Worm (Caenorhabditis elegans) whole organism, mixed stage, embryonic: ENCODE measurements around the gene F19B2.6.

Experiments used
- M03D4.4 ChIP-seq: sonication (generic microtip); optimal IDR thresholded peaks from 2 replicates; lab custom pipeline; 2017; ENCODE audit warnings: mild to moderate bottlenecking, missing genetic modification characterization, missing compliant biosample characterization
- bed-3 ChIP-seq: fragments of 200-800 bp; sonication (Bioruptor generic); optimal IDR thresholded peaks from 3 replicates; lab custom pipeline; 2018; ENCODE audit warnings: mild to moderate bottlenecking, missing genetic modification characterization, moderate library complexity, missing compliant biosample characterization
- blmp-1 ChIP-seq: fragments of 150-350 bp; optimal IDR thresholded peaks from 2 replicates; lab custom pipeline; 2014; ENCODE audit warnings: missing biosample characterization, missing genetic modification characterization
- ceh-39 ChIP-seq: fragments of 150-350 bp; optimal IDR thresholded peaks from 2 replicates; lab custom pipeline; 2014; ENCODE audit warnings: missing biosample characterization, missing genetic modification characterization
- ceh-43 ChIP-seq: fragments of 200-800 bp; sonication (Bioruptor generic); optimal IDR thresholded peaks from 2 replicates; lab custom pipeline; 2018; ENCODE audit warnings: mild to moderate bottlenecking, missing genetic modification characterization, moderate library complexity, missing compliant biosample characterization
- ceh-83 ChIP-seq: fragments of 200-800 bp; sonication (Bioruptor generic); optimal IDR thresholded peaks from 2 replicates; lab custom pipeline; 2018; ENCODE audit warnings: mild to moderate bottlenecking, missing genetic modification characterization, missing compliant biosample characterization
- ces-1 ChIP-seq: fragments of 150-350 bp; optimal IDR thresholded peaks from 2 replicates; lab custom pipeline; 2014; ENCODE audit warnings: missing biosample characterization, missing genetic modification reagents, missing genetic modification characterization
- cnd-1 ChIP-seq: fragments of 200-800 bp; sonication (Bioruptor generic); optimal IDR thresholded peaks from 2 replicates; lab custom pipeline; 2018; ENCODE audit warnings: mild to moderate bottlenecking, missing genetic modification characterization, missing compliant biosample characterization
- drap-1 ChIP-seq: fragments of 200-800 bp; sonication (Bioruptor generic); optimal IDR thresholded peaks from 3 replicates; lab custom pipeline; 2018; ENCODE audit warnings: mild to moderate bottlenecking, missing genetic modification characterization, missing compliant biosample characterization
- elt-1 ChIP-seq: sonication (generic microtip); optimal IDR thresholded peaks from 2 replicates; lab custom pipeline; 2017; ENCODE audit warnings: missing genetic modification characterization, mild to moderate bottlenecking, missing compliant biosample characterization, antibody characterized with exemption, moderate library complexity, borderline replicate concordance; ENCODE audit not compliant: insufficient read depth
- elt-3 ChIP-seq: fragments of 150-350 bp; optimal IDR thresholded peaks from 2 replicates; lab custom pipeline; 2014; ENCODE audit warnings: missing biosample characterization, missing genetic modification characterization
- flh-1 ChIP-seq: fragments of 200-800 bp; sonication (Bioruptor generic); optimal IDR thresholded peaks from 2 replicates; lab custom pipeline; 2018; ENCODE audit warnings: mild to moderate bottlenecking, missing genetic modification characterization, moderate library complexity, missing compliant biosample characterization
- ham-2 ChIP-seq: fragments of 200-800 bp; sonication (Bioruptor generic); optimal IDR thresholded peaks from 2 replicates; lab custom pipeline; 2018; ENCODE audit warnings: mild to moderate bottlenecking, missing genetic modification characterization, missing compliant biosample characterization
- hlh-1 ChIP-seq: fragments of 150-350 bp; optimal IDR thresholded peaks from 2 replicates; lab custom pipeline; 2014; ENCODE audit warnings: missing biosample characterization, missing genetic modification reagents, missing genetic modification characterization
- lin-13 ChIP-seq: fragments of 150-350 bp; optimal IDR thresholded peaks from 2 replicates; lab custom pipeline; 2014; ENCODE audit warnings: missing biosample characterization, missing genetic modification characterization
- lin-32 ChIP-seq: fragments of 200-800 bp; sonication (Bioruptor generic); optimal IDR thresholded peaks from 2 replicates; lab custom pipeline; 2018; ENCODE audit warnings: mild to moderate bottlenecking, missing genetic modification characterization, missing compliant biosample characterization
- lsy-2 ChIP-seq: fragments of 150-350 bp; optimal IDR thresholded peaks from 2 replicates; lab custom pipeline; 2014; ENCODE audit warnings: missing biosample characterization, missing genetic modification characterization
- mab-5 ChIP-seq: fragments of 150-350 bp; optimal IDR thresholded peaks from 2 replicates; lab custom pipeline; 2014; ENCODE audit warnings: missing biosample characterization, missing genetic modification characterization
- mep-1 ChIP-seq: fragments of 150-350 bp; optimal IDR thresholded peaks from 2 replicates; lab custom pipeline; 2017; ENCODE audit warnings: missing biosample characterization, missing genetic modification reagents, missing genetic modification characterization, inconsistent platforms
- mls-2 ChIP-seq: sonication (generic microtip); optimal IDR thresholded peaks from 2 replicates; lab custom pipeline; 2016; ENCODE audit warnings: mild to moderate bottlenecking, missing genetic modification characterization, moderate library complexity, missing compliant biosample characterization
- nhr-2 ChIP-seq: fragments of 150-350 bp; optimal IDR thresholded peaks from 2 replicates; lab custom pipeline; 2014; ENCODE audit warnings: missing biosample characterization, missing genetic modification characterization
- nhr-237 ChIP-seq: fragments of 150-350 bp; optimal IDR thresholded peaks from 2 replicates; lab custom pipeline; 2014; ENCODE audit warnings: missing biosample characterization, missing genetic modification characterization
- nhr-28 ChIP-seq: fragments of 150-350 bp; optimal IDR thresholded peaks from 2 replicates; lab custom pipeline; 2014; ENCODE audit warnings: missing biosample characterization, missing genetic modification characterization
- nhr-76 ChIP-seq: sonication (generic microtip); optimal IDR thresholded peaks from 2 replicates; lab custom pipeline; 2017; ENCODE audit warnings: missing biosample characterization, missing genetic modification characterization
- pha-4 ChIP-seq: fragments of 150-350 bp; optimal IDR thresholded peaks from 2 replicates; lab custom pipeline; 2018; ENCODE audit warnings: missing biosample characterization, missing genetic modification reagents, missing genetic modification characterization
- sem-2 ChIP-seq: fragments of 200-800 bp; sonication (Bioruptor generic); optimal IDR thresholded peaks from 2 replicates; lab custom pipeline; 2018; ENCODE audit warnings: mild to moderate bottlenecking, missing genetic modification characterization, missing compliant biosample characterization
- snpc-4 ChIP-seq: fragments of 150-350 bp; optimal IDR thresholded peaks from 2 replicates; lab custom pipeline; 2014; ENCODE audit warnings: missing biosample characterization, missing genetic modification characterization
- sptf-1 ChIP-seq: sonication (generic microtip); optimal IDR thresholded peaks from 2 replicates; lab custom pipeline; 2017; ENCODE audit warnings: mild to moderate bottlenecking, missing genetic modification characterization, moderate library complexity, missing compliant biosample characterization
- tbx-8 ChIP-seq: fragments of 200-800 bp; sonication (Bioruptor generic); optimal IDR thresholded peaks from 2 replicates; lab custom pipeline; 2018; ENCODE audit warnings: mild to moderate bottlenecking, missing genetic modification characterization, moderate library complexity, missing compliant biosample characterization
- unc-120 ChIP-seq: sonication (generic microtip); optimal IDR thresholded peaks from 2 replicates; lab custom pipeline; 2017; ENCODE audit warnings: missing genetic modification characterization, missing compliant biosample characterization; ENCODE audit not compliant: poor library complexity, severe bottlenecking
- unc-39 ChIP-seq: fragments of 150-350 bp; optimal IDR thresholded peaks from 2 replicates; lab custom pipeline; 2014; ENCODE audit warnings: missing biosample characterization, missing genetic modification characterization
- unc-62 ChIP-seq: fragments of 150-350 bp; optimal IDR thresholded peaks from 2 replicates; lab custom pipeline; 2014; ENCODE audit warnings: missing biosample characterization, missing genetic modification reagents, missing genetic modification characterization
- zip-8 ChIP-seq: fragments of 150-350 bp; optimal IDR thresholded peaks from 2 replicates; lab custom pipeline; 2014; ENCODE audit warnings: missing biosample characterization, missing genetic modification characterization
- ztf-11 ChIP-seq: fragments of 150-350 bp; optimal IDR thresholded peaks from 2 replicates; lab custom pipeline; 2014; ENCODE audit warnings: missing biosample characterization, missing genetic modification characterization

Gene F19B2.6

DNA sequence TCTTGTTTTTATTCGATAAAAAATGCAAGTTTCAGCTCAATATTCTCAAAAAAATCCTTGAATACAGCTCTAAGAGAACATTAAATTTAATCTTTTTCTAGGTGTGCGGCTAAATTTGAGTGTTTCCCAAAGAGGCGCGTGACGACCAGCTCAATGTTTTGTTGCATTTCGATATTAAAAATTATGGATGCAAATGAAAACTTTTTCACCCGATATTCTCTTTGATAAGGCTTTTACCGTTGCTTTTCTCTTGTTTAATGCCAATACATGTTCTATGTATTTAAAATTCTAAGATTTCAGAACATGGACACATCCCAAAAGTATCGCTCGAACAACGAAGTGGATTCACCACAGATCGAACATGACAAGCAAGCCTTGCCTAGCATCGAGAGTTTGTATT is at the start of gene F19B2.6:
Gene F19B2.6 (plus strand): TSS at position 301 of the 400 bp plus-strand sequence.
- no peak for TF ChIP-seq lin-13
- TF ChIP-seq lsy-2 (tag; lab: Kevin White, UChicago), result no peak
- TF ChIP-seq mab-5 (tag; lab: Kevin White, UChicago), result no peak
- no peak for TF ChIP-seq unc-62
- no peak for TF ChIP-seq M03D4.4 (tag; lab: Kevin White, UChicago)
- no peak for TF ChIP-seq blmp-1
- no peak for TF ChIP-seq bed-3 (GFP tag; lab: Kevin White, UChicago)
- TF ChIP-seq nhr-2 (tag; lab: Kevin White, UChicago), result no peak
- TF ChIP-seq ceh-83 (GFP tag; lab: Kevin White, UChicago), result no peak
- no peak for TF ChIP-seq ceh-39 (tag; lab: Kevin White, UChicago)
- TF ChIP-seq tbx-8 (GFP tag; lab: Kevin White, UChicago), result no peak
- TF ChIP-seq drap-1 (GFP tag; lab: Kevin White, UChicago), result no peak
- no peak for TF ChIP-seq ham-2
- no peak for TF ChIP-seq ces-1 (GFP tag; lab: Kevin White, UChicago)
- no peak for TF ChIP-seq zip-8 (tag; lab: Kevin White, UChicago)
- no peak for TF ChIP-seq nhr-76 (tag; lab: Kevin White, UChicago)
- TF ChIP-seq pha-4 (tag; lab: Kevin White, UChicago), result no peak
- no peak for TF ChIP-seq cnd-1 (tag; lab: Kevin White, UChicago)
- no peak for TF ChIP-seq mls-2 (tag; lab: Kevin White, UChicago)

DNA sequence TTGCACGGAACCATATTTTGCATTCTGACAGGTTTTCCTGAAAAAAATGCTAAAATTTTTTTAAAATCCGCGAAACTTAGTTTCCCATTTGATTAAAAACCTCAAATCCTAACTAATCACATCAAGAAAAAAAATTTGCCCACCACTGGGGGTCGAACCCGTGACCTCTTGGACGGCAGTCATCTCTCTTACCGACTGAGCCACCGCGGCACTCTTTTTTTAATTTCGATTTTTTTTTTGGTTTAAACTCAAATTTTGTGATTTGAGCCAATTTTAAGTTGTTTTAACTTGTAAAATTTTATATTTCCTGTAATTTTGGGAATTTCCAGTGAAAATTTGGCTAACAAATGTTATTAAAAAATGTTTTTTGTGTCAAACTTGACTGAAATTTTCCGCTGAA is 38.6 kb upstream of the F19B2.6 start:
- no peak for TF ChIP-seq zip-8 (tag; lab: Kevin White, UChicago)
- no peak for TF ChIP-seq nhr-28 (tag; lab: Kevin White, UChicago)
- TF ChIP-seq tbx-8 (GFP tag; lab: Kevin White, UChicago), result no peak
- no peak for TF ChIP-seq ceh-43 (GFP tag; lab: Kevin White, UChicago)
- TF ChIP-seq ztf-11 (tag; lab: Kevin White, UChicago), result no peak
- no peak for TF ChIP-seq mls-2 (tag; lab: Kevin White, UChicago)
- TF ChIP-seq elt-3 (tag; lab: Kevin White, UChicago), result no peak
- no peak for TF ChIP-seq ces-1 (GFP tag; lab: Kevin White, UChicago)
- TF ChIP-seq ceh-39 (tag; lab: Kevin White, UChicago), result no peak
- no peak for TF ChIP-seq lin-13
- no peak for TF ChIP-seq flh-1
- TF ChIP-seq pha-4 (tag; lab: Kevin White, UChicago), result no peak
- no peak for TF ChIP-seq snpc-4 (tag; lab: Kevin White, UChicago)
- no peak for TF ChIP-seq elt-1 (tag; lab: Kevin White, UChicago)
- no peak for TF ChIP-seq unc-120 (tag; lab: Kevin White, UChicago)
- no peak for TF ChIP-seq drap-1 (GFP tag; lab: Kevin White, UChicago)
- no peak for TF ChIP-seq unc-39
- no peak for TF ChIP-seq nhr-237 (tag; lab: Kevin White, UChicago)
- TF ChIP-seq unc-62, result no peak

ce11 chrV:20120623-20121165 is 37.6 kb upstream of the F19B2.6 start, which contains the start of gene ncx-1:
Gene ncx-1 (minus strand): TSS chrV:20120673.
- TF ChIP-seq mab-5 (tag; lab: Kevin White, UChicago) (no peak), ham-2 (no peak), elt-1 (tag; lab: Kevin White, UChicago) (no peak), lsy-2 (tag; lab: Kevin White, UChicago) (no peak), unc-39 (no peak), tbx-8 (GFP tag; lab: Kevin White, UChicago) (no peak), lin-13 (no peak), unc-62 (no peak)

DNA sequence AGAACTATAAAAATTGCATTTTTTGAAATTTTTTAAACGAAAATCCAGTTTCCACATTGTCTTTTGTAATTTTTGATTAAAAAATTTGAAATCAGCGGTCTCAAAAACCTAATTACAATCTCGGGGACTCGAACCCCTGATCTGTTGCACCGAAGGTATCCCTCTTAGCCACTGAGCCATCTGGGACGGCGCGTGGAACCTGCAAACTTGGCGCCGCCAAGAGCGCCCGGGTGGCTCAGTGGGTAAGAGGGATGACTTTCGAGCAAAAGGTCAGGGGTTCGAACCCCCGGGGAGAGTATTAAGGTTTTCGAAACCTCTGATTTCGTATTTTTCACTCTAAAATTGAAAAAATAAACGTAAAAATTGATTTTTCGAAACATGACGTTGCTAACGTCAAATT is 35.3 kb upstream of the F19B2.6 start:
- TF ChIP-seq nhr-76 (tag; lab: Kevin White, UChicago) (no peak), lin-32 (GFP tag; lab: Kevin White, UChicago) (no peak), hlh-1 (tag; lab: Kevin White, UChicago) (no peak), unc-62 (no peak), bed-3 (GFP tag; lab: Kevin White, UChicago) (no peak), mep-1 (tag; lab: Kevin White, UChicago) (no peak), unc-120 (tag; lab: Kevin White, UChicago) (no peak), ceh-39 (tag; lab: Kevin White, UChicago) (no peak), mls-2 (tag; lab: Kevin White, UChicago) (no peak), sem-2 (GFP tag; lab: Kevin White, UChicago) (no peak), unc-39 (no peak), zip-8 (tag; lab: Kevin White, UChicago) (no peak), elt-1 (tag; lab: Kevin White, UChicago) (no peak), sptf-1 (tag; lab: Kevin White, UChicago) (no peak), nhr-2 (tag; lab: Kevin White, UChicago) (no peak), drap-1 (GFP tag; lab: Kevin White, UChicago) (no peak), nhr-237 (tag; lab: Kevin White, UChicago) (no peak), flh-1 (no peak), ces-1 (GFP tag; lab: Kevin White, UChicago) (no peak)
